Fruit fly (Drosophila melanogaster) Kc167 (cell line): ENCODE measurements around the gene Rchy1.

Experiments
- Myc ChIP-seq: fragments of >200 bp; optimal IDR thresholded peaks from 2 replicates; lab custom pipeline; 2017; ENCODE audit warnings: missing external identifiers
- h ChIP-seq: fragments of >200 bp; optimal IDR thresholded peaks from 3 replicates; lab custom pipeline; 2018; ENCODE audit warnings: missing external identifiers
- insv ChIP-seq: fragments of >200 bp; optimal IDR thresholded peaks from 3 replicates; lab custom pipeline; 2018; ENCODE audit warnings: missing external identifiers
- psq ChIP-seq: fragments of >200 bp; optimal IDR thresholded peaks from 2 replicates; lab custom pipeline; 2017; ENCODE audit warnings: missing external identifiers
- ttk ChIP-seq: sonication (Bioruptor generic); optimal IDR thresholded peaks from 2 replicates; lab custom pipeline; 2017; ENCODE audit warnings: missing external identifiers

dm6 chr2L:6464270-6464669, 1.2 kb downstream of the Rchy1 start:
- no peak for TF ChIP-seq psq
- no peak for TF ChIP-seq insv (lab: Kevin White, UChicago)
- no peak for TF ChIP-seq h (lab: Kevin White, UChicago)
- no peak for TF ChIP-seq ttk (lab: Kevin White, UChicago)
- TF ChIP-seq Myc (lab: Kevin White, UChicago), result no peak
